Worm (Caenorhabditis elegans) whole organism, young adult: ENCODE measurements around the gene Y48G9A.7.
A peak's percentile ranks its signal among the peaks of the same experiment; 100 is the strongest.

Source experiments
- F49E8.2 ChIP-seq: sonication (generic microtip); optimal IDR thresholded peaks from 3 replicates; lab custom pipeline; 2017; ENCODE audit warnings: missing genetic modification characterization, mild to moderate bottlenecking, missing compliant biosample characterization, antibody characterized with exemption, moderate library complexity; ENCODE audit not compliant: insufficient read depth
- F55B11.4 ChIP-seq: sonication (generic microtip); optimal IDR thresholded peaks from 2 replicates; lab custom pipeline; 2016; ENCODE audit warnings: missing compliant biosample characterization, missing genetic modification characterization, borderline replicate concordance; ENCODE audit not compliant: insufficient read depth
- F57C9.4 ChIP-seq: sonication (generic microtip); optimal IDR thresholded peaks from 2 replicates; lab custom pipeline; 2017; ENCODE audit warnings: mild to moderate bottlenecking, missing genetic modification characterization, missing compliant biosample characterization
- K12H6.12 ChIP-seq: fragments of 200-800 bp; sonication (Bioruptor generic); optimal IDR thresholded peaks from 2 replicates; lab custom pipeline; 2018; ENCODE audit warnings: mild to moderate bottlenecking, missing genetic modification characterization, missing compliant biosample characterization
- Y67H2A.10 ChIP-seq: fragments of 200-800 bp; sonication (Bioruptor generic); conservative IDR thresholded peaks from 2 replicates; pipeline ENCODE4 v1.3.6; 2022; ENCODE audit warnings: missing genetic modification reagents, missing genetic modification characterization, missing compliant biosample characterization
- ZK185.1 ChIP-seq: sonication (generic microtip); optimal IDR thresholded peaks from 2 replicates; lab custom pipeline; 2016; ENCODE audit warnings: mild to moderate bottlenecking, missing genetic modification characterization, missing compliant biosample characterization; ENCODE audit not compliant: poor library complexity, severe bottlenecking
- ama-1 ChIP-seq, 3 experiments: fragments of 150-350 bp in 1 of 3; sonication (generic microtip) in 2 of 3; optimal IDR thresholded peaks; 2 replicates each; lab custom pipeline; 2014 to 2018; ENCODE audit warnings: missing biosample characterization in 2 of 3, missing genetic modification characterization in 2 of 3, missing genetic modification reagents in 2 of 3
- bed-1 ChIP-seq: fragments of 200-800 bp; sonication (Bioruptor generic); IDR thresholded peaks from 2 replicates; pipeline ENCODE4 v1.3.6; 2022; ENCODE audit warnings: missing genetic modification reagents, missing genetic modification characterization, missing compliant biosample characterization
- cebp-1 ChIP-seq, 2 experiments: fragments of 200-800 bp in 1 of 2; sonication (Bioruptor generic) in 1 of 2; sonication (generic microtip) in 1 of 2; IDR thresholded peaks in 1 of 2; optimal IDR thresholded peaks in 1 of 2; 2 replicates each; pipeline versions ENCODE4 v1.3.6 to Lab custom; 2017 to 2022; ENCODE audit warnings: missing compliant biosample characterization in 2 of 2, missing genetic modification characterization in 2 of 2, mild to moderate bottlenecking in 1 of 2, missing genetic modification reagents in 1 of 2, moderate library complexity in 1 of 2
- ceh-100 ChIP-seq: fragments of 200-800 bp; sonication (Bioruptor generic); IDR thresholded peaks from 2 replicates; pipeline ENCODE4 v1.3.6; 2022; ENCODE audit warnings: missing genetic modification reagents, missing genetic modification characterization, missing compliant biosample characterization
- fkh-3 ChIP-seq: sonication (generic microtip); optimal IDR thresholded peaks from 2 replicates; lab custom pipeline; 2016; ENCODE audit warnings: mild to moderate bottlenecking, missing genetic modification characterization, missing compliant biosample characterization
- hlh-26 ChIP-seq: fragments of 200-800 bp; sonication (Bioruptor generic); conservative IDR thresholded peaks from 2 replicates; pipeline ENCODE4 v1.3.6; 2022; ENCODE audit warnings: missing genetic modification reagents, missing genetic modification characterization, missing compliant biosample characterization
- hmg-20 ChIP-seq: fragments of 200-800 bp; sonication (Bioruptor generic); IDR thresholded peaks from 2 replicates; pipeline ENCODE4 v1.3.6; 2022; ENCODE audit warnings: missing genetic modification reagents, missing genetic modification characterization, missing compliant biosample characterization
- hrde-1 ChIP-seq: sonication (generic microtip); optimal IDR thresholded peaks from 2 replicates; lab custom pipeline; 2016; ENCODE audit warnings: missing genetic modification characterization, mild to moderate bottlenecking, missing compliant biosample characterization, moderate library complexity, missing genotype, missing genetic modification reagents, borderline replicate concordance
- mxl-1 ChIP-seq: sonication (generic microtip); optimal IDR thresholded peaks from 2 replicates; lab custom pipeline; 2016; ENCODE audit warnings: missing genetic modification characterization, missing compliant biosample characterization
- nfyb-1 ChIP-seq: fragments of 200-800 bp; sonication (Bioruptor generic); IDR thresholded peaks from 2 replicates; pipeline ENCODE4 v1.3.6; 2022; ENCODE audit warnings: missing genetic modification reagents, missing genetic modification characterization, missing compliant biosample characterization
- tbx-9 ChIP-seq: sonication (generic microtip); optimal IDR thresholded peaks from 2 replicates; lab custom pipeline; 2016; ENCODE audit warnings: borderline replicate concordance, missing genetic modification characterization, inconsistent platforms, missing compliant biosample characterization
- tlf-1 ChIP-seq: fragments of 200-800 bp; sonication (Bioruptor generic); optimal IDR thresholded peaks from 2 replicates; lab custom pipeline; 2018; ENCODE audit warnings: mild to moderate bottlenecking, missing genetic modification characterization, missing compliant biosample characterization

The Y48G9A.7 gene

ce11 chrIII:2151480-2151995, 41.2 kb downstream of the Y48G9A.7 start, which contains the start of gene gcn-1 (continued):
- TF ChIP-seq cebp-1 (GFP tag; IDR thresholded peaks at IDR 0.05; lab: Robert Waterston, UW), result no peak
- TF ChIP-seq cebp-1 (tag; optimal IDR thresholded peaks at IDR 0.05; lab: Kevin White, UChicago), result peak; percentile 46
- 0 out of 2 replicates have a peak, but pooled peaks have one; percentile 23 for TF ChIP-seq nfyb-1 (GFP tag; lab: Robert Waterston, UW)
- TF ChIP-seq, all 124 proteins: peak for 23

- no peak for TF ChIP-seq fkh-3 (tag; lab: Kevin White, UChicago)
- TF ChIP-seq Y67H2A.10 (GFP tag; lab: Robert Waterston, UW), result no peak
- TF ChIP-seq hlh-26 (GFP tag; lab: Robert Waterston, UW), result no peak
- TF ChIP-seq tlf-1 (GFP tag; lab: Kevin White, UChicago), result no peak
- no peak for TF ChIP-seq ceh-100 (GFP tag; lab: Robert Waterston, UW)
- no peak for TF ChIP-seq hmg-20 (GFP tag; lab: Robert Waterston, UW)
- no peak for TF ChIP-seq F55B11.4 (tag; lab: Kevin White, UChicago)
- no peak for TF ChIP-seq ZK185.1 (tag; lab: Kevin White, UChicago)
- no peak for TF ChIP-seq tbx-9 (tag; lab: Kevin White, UChicago)
- TF ChIP-seq F49E8.2, result no peak
- no peak for TF ChIP-seq hrde-1
- TF ChIP-seq nfyb-1 (GFP tag; lab: Robert Waterston, UW), result no peak
- no peak for TF ChIP-seq F57C9.4
- no peak for TF ChIP-seq K12H6.12 (tag; lab: Kevin White, UChicago)
- no peak for TF ChIP-seq ama-1 (optimal IDR thresholded peaks at IDR 0.05; lab: Kevin White, UChicago)
- no peak for TF ChIP-seq ama-1 (GFP tag; optimal IDR thresholded peaks at IDR 0.05; lab: Kevin White, UChicago)
- no peak for TF ChIP-seq mxl-1 (tag; lab: Kevin White, UChicago)
- no peak for TF ChIP-seq bed-1 (GFP tag; lab: Robert Waterston, UW)
Measured at ce11 chrIII:2159152-2159551, 48.8 kb downstream of the Y48G9A.7 start.
